Worm (Caenorhabditis elegans) whole organism, L2 larva: ENCODE data around the gene sri-39.
"Not testable (repeated sequence)": the region's sequence is repeated elsewhere in the genome, so short reads cannot be mapped to it uniquely, and the experiment has no call there.

Experiments
- C34F6.9 ChIP-seq: fragments of 150-350 bp; optimal IDR thresholded peaks from 2 replicates; lab custom pipeline; 2014; ENCODE audit warnings: missing biosample characterization, missing genetic modification characterization
- F13H6.1 ChIP-seq: sonication (generic microtip); optimal IDR thresholded peaks from 2 replicates; lab custom pipeline; 2016; ENCODE audit warnings: missing genetic modification characterization, missing compliant biosample characterization
- R02D3.7 ChIP-seq: fragments of 150-350 bp; optimal IDR thresholded peaks from 2 replicates; lab custom pipeline; 2014; ENCODE audit warnings: missing biosample characterization, missing genetic modification characterization
- Y55F3AM.14 ChIP-seq: fragments of 200-800 bp; sonication (Bioruptor generic); optimal IDR thresholded peaks from 2 replicates; lab custom pipeline; 2018; ENCODE audit warnings: mild to moderate bottlenecking, missing genetic modification characterization, missing compliant biosample characterization
- ZK546.5 ChIP-seq: sonication (generic microtip); optimal IDR thresholded peaks from 2 replicates; lab custom pipeline; 2017; ENCODE audit warnings: missing biosample characterization, missing genetic modification characterization
- alr-1 ChIP-seq: fragments of 150-350 bp; optimal IDR thresholded peaks from 2 replicates; lab custom pipeline; 2014; ENCODE audit warnings: missing biosample characterization, missing genetic modification characterization
- ama-1 ChIP-seq: fragments of 150-350 bp; optimal IDR thresholded peaks from 2 replicates; lab custom pipeline; 2018; ENCODE audit warnings: inconsistent platforms
- ceh-16 ChIP-seq: fragments of 150-350 bp; optimal IDR thresholded peaks from 2 replicates; lab custom pipeline; 2014; ENCODE audit warnings: missing biosample characterization, missing genetic modification characterization
- ceh-82 ChIP-seq: fragments of 150-350 bp; optimal IDR thresholded peaks from 2 replicates; lab custom pipeline; 2014; ENCODE audit warnings: missing biosample characterization, missing genetic modification characterization
- crh-2 ChIP-seq: sonication (generic microtip); optimal IDR thresholded peaks from 2 replicates; lab custom pipeline; 2017; ENCODE audit warnings: missing biosample characterization, missing genetic modification characterization
- dmd-4 ChIP-seq: sonication (generic microtip); optimal IDR thresholded peaks from 2 replicates; lab custom pipeline; 2017; ENCODE audit warnings: missing biosample characterization, missing genetic modification characterization
- elt-1 ChIP-seq: fragments of 150-350 bp; optimal IDR thresholded peaks from 2 replicates; lab custom pipeline; 2014; ENCODE audit warnings: missing biosample characterization, missing genetic modification characterization
- elt-3 ChIP-seq: sonication (generic microtip); optimal IDR thresholded peaks from 2 replicates; lab custom pipeline; 2017; ENCODE audit warnings: missing biosample characterization, missing genetic modification characterization
- fos-1 ChIP-seq: fragments of 150-350 bp; optimal IDR thresholded peaks from 2 replicates; lab custom pipeline; 2014; ENCODE audit warnings: missing biosample characterization, missing genetic modification characterization
- gmeb-1 ChIP-seq: fragments of 150-350 bp; optimal IDR thresholded peaks from 2 replicates; lab custom pipeline; 2014; ENCODE audit warnings: missing biosample characterization, missing genetic modification characterization
- lin-13 ChIP-seq: fragments of 150-350 bp; optimal IDR thresholded peaks from 2 replicates; lab custom pipeline; 2014; ENCODE audit warnings: missing biosample characterization, missing genetic modification reagents, missing genetic modification characterization
- lin-39 ChIP-seq: fragments of 150-350 bp; optimal IDR thresholded peaks from 2 replicates; lab custom pipeline; 2014; ENCODE audit warnings: missing biosample characterization, missing genetic modification reagents, missing genetic modification characterization
- lsy-2 ChIP-seq, 2 experiments: fragments of 150-350 bp in 1 of 2; sonication (generic microtip) in 1 of 2; optimal IDR thresholded peaks; 2 replicates each; lab custom pipeline; 2014 to 2017; ENCODE audit warnings: missing biosample characterization in 2 of 2, missing genetic modification characterization in 2 of 2
- mab-5 ChIP-seq: fragments of 150-350 bp; optimal IDR thresholded peaks from 2 replicates; lab custom pipeline; 2014; ENCODE audit warnings: missing biosample characterization, missing genetic modification characterization
- mbf-1 ChIP-seq: sonication (generic microtip); optimal IDR thresholded peaks from 2 replicates; lab custom pipeline; 2017; ENCODE audit warnings: missing biosample characterization, missing genetic modification characterization
- nhr-10 ChIP-seq: sonication (generic microtip); optimal IDR thresholded peaks from 2 replicates; lab custom pipeline; 2017; ENCODE audit warnings: missing biosample characterization, missing genetic modification characterization
- nhr-11 ChIP-seq: fragments of 150-350 bp; optimal IDR thresholded peaks from 2 replicates; lab custom pipeline; 2014; ENCODE audit warnings: missing biosample characterization, missing genetic modification characterization
- nhr-129 ChIP-seq: fragments of 150-350 bp; optimal IDR thresholded peaks from 2 replicates; lab custom pipeline; 2014; ENCODE audit warnings: missing biosample characterization, missing genetic modification characterization
- nhr-21 ChIP-seq: fragments of 150-350 bp; optimal IDR thresholded peaks from 2 replicates; lab custom pipeline; 2014; ENCODE audit warnings: missing biosample characterization, missing genetic modification characterization
- nhr-23 ChIP-seq: fragments of 150-350 bp; optimal IDR thresholded peaks from 2 replicates; lab custom pipeline; 2014; ENCODE audit warnings: missing biosample characterization, missing genetic modification reagents, missing genetic modification characterization
- nhr-237 ChIP-seq: fragments of 150-350 bp; optimal IDR thresholded peaks from 2 replicates; lab custom pipeline; 2014; ENCODE audit warnings: missing biosample characterization, missing genetic modification characterization
- nhr-6 ChIP-seq: fragments of 150-350 bp; optimal IDR thresholded peaks from 2 replicates; lab custom pipeline; 2014; ENCODE audit warnings: missing biosample characterization, missing genetic modification characterization
- peb-1 ChIP-seq: fragments of 150-350 bp; optimal IDR thresholded peaks from 2 replicates; lab custom pipeline; 2014; ENCODE audit warnings: missing biosample characterization, missing genetic modification characterization
- sem-4 ChIP-seq: fragments of 150-350 bp; optimal IDR thresholded peaks from 2 replicates; lab custom pipeline; 2014; ENCODE audit warnings: missing biosample characterization, missing genetic modification reagents, missing genetic modification characterization
- skn-1 ChIP-seq: sonication (generic microtip); optimal IDR thresholded peaks from 2 replicates; lab custom pipeline; 2017; ENCODE audit warnings: missing biosample characterization, missing genetic modification characterization
- sma-3 ChIP-seq: sonication (generic microtip); optimal IDR thresholded peaks from 2 replicates; lab custom pipeline; 2016; ENCODE audit warnings: missing genetic modification reagents, missing genetic modification characterization, missing compliant biosample characterization
- sma-9 ChIP-seq, 2 experiments: fragments of 150-350 bp in 1 of 2; sonication (generic microtip) in 1 of 2; optimal IDR thresholded peaks; 2 replicates each; lab custom pipeline; 2014 to 2016; ENCODE audit warnings: missing genetic modification characterization in 2 of 2, mild to moderate bottlenecking in 1 of 2, missing biosample characterization in 1 of 2, missing compliant biosample characterization in 1 of 2, missing genetic modification reagents in 1 of 2, moderate library complexity in 1 of 2
- unc-39 ChIP-seq: fragments of 150-350 bp; optimal IDR thresholded peaks from 2 replicates; lab custom pipeline; 2014; ENCODE audit warnings: missing biosample characterization, missing genetic modification characterization
- unc-55 ChIP-seq: fragments of 150-350 bp; sonication (generic microtip); optimal IDR thresholded peaks from 3 replicates; lab custom pipeline; 2014; ENCODE audit warnings: missing biosample characterization, missing genetic modification reagents, missing genetic modification characterization
- zag-1 ChIP-seq: fragments of 150-350 bp; optimal IDR thresholded peaks from 2 replicates; lab custom pipeline; 2014; ENCODE audit warnings: missing biosample characterization, missing genetic modification characterization
- ztf-1 ChIP-seq: fragments of 200-800 bp; sonication (Bioruptor generic); conservative IDR thresholded peaks from 2 replicates; pipeline ENCODE4 v1.3.6; 2022; ENCODE audit warnings: missing genetic modification characterization, missing compliant biosample characterization
- ztf-11 ChIP-seq: sonication (generic microtip); optimal IDR thresholded peaks from 2 replicates; lab custom pipeline; 2017; ENCODE audit warnings: missing biosample characterization, missing genetic modification characterization
- ztf-4 ChIP-seq: fragments of 150-350 bp; optimal IDR thresholded peaks from 2 replicates; lab custom pipeline; 2014; ENCODE audit warnings: missing biosample characterization, missing genetic modification characterization

The sri-39 gene

ce11 chrII:2583044-2583443 lies 4.3 kb upstream of the sri-39 start, which contains the start of gene sri-74:
TSS of gene sri-74 (minus strand) at chrII:2583144.
- TF ChIP-seq ceh-82 (no peak), nhr-6 (tag; lab: Kevin White, UChicago) (no peak), nhr-21 (no peak), crh-2 (no peak), lsy-2 (tag; optimal IDR thresholded peaks at IDR 0.05; lab: Kevin White, UChicago) (no peak), elt-1 (no peak), nhr-11 (tag; lab: Kevin White, UChicago) (no peak)
- TF ChIP-seq, all 48 proteins: peak for 0

ce11 chrII:2585493-2585892 lies 1.8 kb upstream of the sri-39 start, which contains the start of gene sri-36:
TSS of gene sri-36 (minus strand) at chrII:2585593.
- TF ChIP-seq mbf-1 (tag; lab: Kevin White, UChicago) (no peak), ZK546.5 (tag; lab: Kevin White, UChicago) (no peak), mab-5 (tag; lab: Kevin White, UChicago) (no peak), elt-1 (no peak), nhr-11 (tag; lab: Kevin White, UChicago) (no peak), sma-3 (no peak), elt-3 (no peak), ztf-11 (no peak), zag-1 (tag; lab: Kevin White, UChicago) (no peak), ceh-16 (tag; lab: Kevin White, UChicago) (no peak), nhr-129 (no peak), nhr-10 (no peak), nhr-237 (tag; lab: Kevin White, UChicago) (no peak), alr-1 (tag; lab: Kevin White, UChicago) (no peak), unc-39 (no peak), lin-39 (no peak), skn-1 (tag; lab: Kevin White, UChicago) (no peak), ama-1 (lab: Kevin White, UChicago) (no peak), lsy-2 (tag; optimal IDR thresholded peaks at IDR 0.05; lab: Kevin White, UChicago) (no peak), sma-9 (GFP tag; optimal IDR thresholded peaks at IDR 0.05; lab: Kevin White, UChicago) (no peak), sma-9 (tag; optimal IDR thresholded peaks at IDR 0.05; lab: Kevin White, UChicago) (no peak)

DNA sequence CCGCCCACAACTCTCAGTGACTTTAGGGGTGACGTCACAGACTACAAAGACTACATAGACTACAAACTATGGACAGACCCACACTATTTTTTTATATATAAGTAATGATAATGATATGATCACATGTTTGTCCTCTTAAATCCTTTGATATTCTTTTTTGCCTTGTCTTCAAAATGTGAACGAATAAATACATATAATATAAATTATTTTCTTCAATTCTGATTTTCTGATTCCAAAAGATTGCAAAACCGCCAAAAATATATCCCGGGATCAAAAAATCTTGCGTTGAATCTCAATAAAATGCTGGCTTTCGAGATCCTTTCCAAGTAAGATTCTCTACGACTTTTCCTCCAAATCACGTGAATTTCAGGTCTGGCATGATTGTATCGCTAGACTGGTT lies 12.9 kb downstream of the sri-39 start, which contains the start of gene F33H12.1:
Gene F33H12.1 (plus strand): TSS at position 301 of the 400 bp plus-strand sequence.
- TF ChIP-seq ceh-16, sem-4, nhr-237 (tag; lab: Kevin White, UChicago): not testable (repeated sequence)

- TF ChIP-seq lin-13 (GFP tag; lab: Kevin White, UChicago) = no peak
- TF ChIP-seq peb-1 = no peak
- no peak for TF ChIP-seq ceh-16 (tag; lab: Kevin White, UChicago)
- TF ChIP-seq elt-3 = no peak
- TF ChIP-seq elt-1 = no peak
- TF ChIP-seq nhr-11 (tag; lab: Kevin White, UChicago) = no peak
- no peak for TF ChIP-seq unc-39
- no peak for TF ChIP-seq dmd-4
- TF ChIP-seq ama-1 (lab: Kevin White, UChicago) = no peak
- TF ChIP-seq ceh-82 = no peak
- no peak for TF ChIP-seq nhr-10
- no peak for TF ChIP-seq F13H6.1 (tag; lab: Kevin White, UChicago)
- no peak for TF ChIP-seq fos-1
- no peak for TF ChIP-seq mbf-1 (tag; lab: Kevin White, UChicago)
- TF ChIP-seq gmeb-1 (tag; lab: Kevin White, UChicago) = no peak
- TF ChIP-seq C34F6.9 (tag; lab: Kevin White, UChicago) = no peak
- TF ChIP-seq ztf-4 (tag; lab: Kevin White, UChicago) = no peak
These were observed 13.6 kb downstream of the sri-39 start for ce11 chrII:2600931-2601330.

DNA sequence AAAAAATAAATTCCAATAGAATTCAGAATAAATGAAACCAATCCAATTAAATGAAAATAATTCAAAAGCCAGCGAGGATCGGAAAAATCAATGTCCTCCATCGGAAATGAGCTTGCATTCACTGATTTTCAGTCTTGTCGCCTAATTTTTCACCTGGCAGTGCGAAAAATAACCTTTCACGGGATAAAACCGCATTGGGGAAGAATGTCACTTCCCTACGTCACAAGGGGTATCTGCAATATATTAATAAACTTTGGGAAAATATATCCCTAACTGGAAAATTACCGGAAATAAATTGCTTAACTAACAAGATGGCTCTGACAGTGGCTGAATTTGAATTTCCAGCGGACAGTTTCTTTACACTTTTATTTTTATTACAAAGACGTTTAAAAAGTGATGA lies 18.0 kb downstream of the sri-39 start, which contains the start of gene sri-77:
Gene sri-77 (minus strand): TSS at position 101 of the 400 bp plus-strand sequence.
- TF ChIP-seq R02D3.7 (tag; lab: Kevin White, UChicago) = no peak
- no peak for TF ChIP-seq alr-1 (tag; lab: Kevin White, UChicago)
- no peak for TF ChIP-seq mbf-1 (tag; lab: Kevin White, UChicago)
- no peak for TF ChIP-seq ceh-82
- no peak for TF ChIP-seq dmd-4
- TF ChIP-seq ztf-4 (tag; lab: Kevin White, UChicago) = no peak
- no peak for TF ChIP-seq Y55F3AM.14 (GFP tag; lab: Kevin White, UChicago)
- no peak for TF ChIP-seq nhr-11 (tag; lab: Kevin White, UChicago)
- TF ChIP-seq ztf-1 (GFP tag; lab: Robert Waterston, UW) = no peak
- TF ChIP-seq unc-55 (GFP tag; lab: Kevin White, UChicago) = no peak
- TF ChIP-seq nhr-23 (tag; lab: Kevin White, UChicago) = no peak
- TF ChIP-seq crh-2 = no peak
- no peak for TF ChIP-seq unc-39
- no peak for TF ChIP-seq ZK546.5 (tag; lab: Kevin White, UChicago)
- no peak for TF ChIP-seq lin-13 (GFP tag; lab: Kevin White, UChicago)
- no peak for TF ChIP-seq mab-5 (tag; lab: Kevin White, UChicago)
